Worm (Caenorhabditis elegans) whole organism, late embryonic: ENCODE measurements around the gene popl-1.

Experiments used
- K02D7.2 ChIP-seq: sonication (generic microtip); optimal IDR thresholded peaks from 2 replicates; lab custom pipeline; 2017; ENCODE audit warnings: mild to moderate bottlenecking, missing genetic modification characterization, missing compliant biosample characterization
- Y22D7AL.16 ChIP-seq: sonication (generic microtip); optimal IDR thresholded peaks from 2 replicates; lab custom pipeline; 2016; ENCODE audit warnings: missing genetic modification characterization, missing compliant biosample characterization
- ama-1 ChIP-seq: fragments of 150-350 bp; optimal IDR thresholded peaks from 2 replicates; lab custom pipeline; 2014
- elt-2 ChIP-seq: sonication (generic microtip); optimal IDR thresholded peaks from 2 replicates; lab custom pipeline; 2016; ENCODE audit warnings: missing genetic modification reagents, missing genetic modification characterization, missing compliant biosample characterization
- elt-4 ChIP-seq: sonication (generic microtip); optimal IDR thresholded peaks from 2 replicates; lab custom pipeline; 2016; ENCODE audit warnings: missing genetic modification characterization, missing compliant biosample characterization
- ets-4 ChIP-seq: sonication (generic microtip); optimal IDR thresholded peaks from 2 replicates; lab custom pipeline; 2016; ENCODE audit warnings: missing genetic modification characterization, missing compliant biosample characterization
- lin-11 ChIP-seq: fragments of 200-800 bp; sonication (Bioruptor generic); optimal IDR thresholded peaks from 2 replicates; lab custom pipeline; 2018; ENCODE audit warnings: mild to moderate bottlenecking, missing genetic modification characterization, missing compliant biosample characterization
- pha-4 ChIP-seq: fragments of 150-350 bp; optimal IDR thresholded peaks from 2 replicates; lab custom pipeline; 2018; ENCODE audit warnings: missing biosample characterization, missing genetic modification reagents, missing genetic modification characterization
- rnt-1 ChIP-seq: sonication (generic microtip); optimal IDR thresholded peaks from 2 replicates; lab custom pipeline; 2016; ENCODE audit warnings: missing genetic modification characterization, missing compliant biosample characterization
- sox-4 ChIP-seq: sonication (generic microtip); optimal IDR thresholded peaks from 2 replicates; lab custom pipeline; 2017; ENCODE audit warnings: mild to moderate bottlenecking, missing genetic modification characterization, inconsistent platforms, missing compliant biosample characterization
- tbx-2 ChIP-seq: sonication (generic microtip); optimal IDR thresholded peaks from 2 replicates; lab custom pipeline; 2016; ENCODE audit warnings: missing genetic modification characterization, missing compliant biosample characterization
- unc-3 ChIP-seq, 2 experiments: fragments of 200-800 bp in 1 of 2; sonication (Bioruptor generic) in 1 of 2; sonication (generic microtip) in 1 of 2; conservative IDR thresholded peaks in 1 of 2; optimal IDR thresholded peaks in 1 of 2; 2 replicates each; pipeline versions ENCODE4 v1.3.6 to Lab custom; 2016 to 2022; ENCODE audit warnings: missing compliant biosample characterization in 2 of 2, missing genetic modification characterization in 2 of 2, missing genetic modification reagents in 1 of 2
- unc-55 ChIP-seq: sonication (generic microtip); optimal IDR thresholded peaks from 2 replicates; lab custom pipeline; 2017; ENCODE audit warnings: missing biosample characterization, missing genetic modification reagents, missing genetic modification characterization
- zip-5 ChIP-seq: sonication (generic microtip); optimal IDR thresholded peaks from 2 replicates; lab custom pipeline; 2016; ENCODE audit warnings: missing genetic modification characterization, missing compliant biosample characterization

DNA sequence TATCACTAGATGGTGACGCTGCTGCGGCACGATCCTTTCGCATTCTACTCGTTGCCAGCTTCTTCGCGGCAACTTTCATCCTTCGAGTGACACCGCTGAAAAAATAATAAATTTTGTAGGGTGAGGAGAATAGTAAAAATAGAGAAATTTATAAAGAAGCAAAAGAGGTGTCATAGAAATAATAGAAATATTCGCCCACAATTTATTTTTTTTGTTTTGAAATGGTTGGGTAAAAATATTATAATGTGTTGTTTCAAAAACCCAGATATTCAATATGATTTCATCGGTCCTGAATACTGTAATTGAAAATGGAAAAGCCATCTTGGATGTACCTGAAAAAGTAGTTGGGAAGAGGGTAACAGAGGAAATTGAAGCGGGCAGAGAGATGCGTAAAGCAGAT lies 21.5 kb upstream of the popl-1 start, which contains the start of gene set-1:
- no peak for TF ChIP-seq K02D7.2 (tag; lab: Kevin White, UChicago)
- TF ChIP-seq pha-4 (tag; lab: Kevin White, UChicago), result no peak
- TF ChIP-seq lin-11, result no peak
- no peak for TF ChIP-seq Y22D7AL.16 (tag; lab: Kevin White, UChicago)
- TF ChIP-seq ama-1 (lab: Kevin White, UChicago), result no peak
- TF ChIP-seq ets-4 (tag; lab: Kevin White, UChicago), result no peak
- no peak for TF ChIP-seq sox-4 (tag; lab: Kevin White, UChicago)
- TF ChIP-seq unc-55 (GFP tag; lab: Kevin White, UChicago), result no peak
- TF ChIP-seq elt-4 (tag; lab: Kevin White, UChicago), result no peak
- TF ChIP-seq rnt-1 (tag; lab: Kevin White, UChicago), result no peak
- no peak for TF ChIP-seq tbx-2 (tag; lab: Kevin White, UChicago)
- TF ChIP-seq elt-2 (tag; lab: Kevin White, UChicago), result no peak
- TF ChIP-seq zip-5 (tag; lab: Kevin White, UChicago), result no peak
- TF ChIP-seq unc-3 (GFP tag; conservative IDR thresholded peaks at IDR 0.05; lab: Robert Waterston, UW), result no peak
- TF ChIP-seq unc-3 (tag; optimal IDR thresholded peaks at IDR 0.05; lab: Kevin White, UChicago), result no peak
